Worm (Caenorhabditis elegans) whole organism, late embryonic: ENCODE data around the gene hsp-90.

Experiments used
- C08G9.2 ChIP-seq: sonication (generic microtip); optimal IDR thresholded peaks from 2 replicates; lab custom pipeline; 2016; ENCODE audit warnings: mild to moderate bottlenecking, missing genetic modification characterization, moderate library complexity, missing compliant biosample characterization
- C38D4.7 ChIP-seq: fragments of 200-800 bp; sonication (Bioruptor generic); optimal IDR thresholded peaks from 2 replicates; lab custom pipeline; 2018; ENCODE audit warnings: mild to moderate bottlenecking, missing genetic modification characterization, moderate library complexity, missing compliant biosample characterization
- F13H6.1 ChIP-seq: sonication (generic microtip); optimal IDR thresholded peaks from 2 replicates; lab custom pipeline; 2016; ENCODE audit warnings: missing genetic modification characterization, missing compliant biosample characterization
- K02D7.2 ChIP-seq: sonication (generic microtip); optimal IDR thresholded peaks from 2 replicates; lab custom pipeline; 2017; ENCODE audit warnings: mild to moderate bottlenecking, missing genetic modification characterization, missing compliant biosample characterization
- K09A11.1 ChIP-seq: sonication (generic microtip); optimal IDR thresholded peaks from 2 replicates; lab custom pipeline; 2017; ENCODE audit warnings: antibody characterized with exemption, mild to moderate bottlenecking, missing genetic modification characterization, missing compliant biosample characterization; ENCODE audit not compliant: insufficient read depth
- T23F11.4 ChIP-seq: fragments of 200-800 bp; sonication (Bioruptor generic); optimal IDR thresholded peaks from 2 replicates; lab custom pipeline; 2018; ENCODE audit warnings: mild to moderate bottlenecking, missing genetic modification characterization, missing compliant biosample characterization
- Y22D7AL.16 ChIP-seq: sonication (generic microtip); optimal IDR thresholded peaks from 2 replicates; lab custom pipeline; 2016; ENCODE audit warnings: missing genetic modification characterization, missing compliant biosample characterization
- ama-1 ChIP-seq: fragments of 150-350 bp; optimal IDR thresholded peaks from 2 replicates; lab custom pipeline; 2014
- ceh-14 ChIP-seq: sonication (generic microtip); optimal IDR thresholded peaks from 2 replicates; lab custom pipeline; 2016; ENCODE audit warnings: missing genotype, missing genetic modification characterization, missing compliant biosample characterization
- ceh-18 ChIP-seq: sonication (generic microtip); optimal IDR thresholded peaks from 2 replicates; lab custom pipeline; 2016; ENCODE audit warnings: missing genetic modification characterization, missing compliant biosample characterization
- ceh-19 ChIP-seq: fragments of 200-800 bp; sonication (Bioruptor generic); optimal IDR thresholded peaks from 2 replicates; lab custom pipeline; 2018; ENCODE audit warnings: mild to moderate bottlenecking, missing genetic modification characterization, missing compliant biosample characterization
- ceh-2 ChIP-seq: sonication (generic microtip); optimal IDR thresholded peaks from 2 replicates; lab custom pipeline; 2016; ENCODE audit warnings: missing genotype, missing genetic modification characterization, missing compliant biosample characterization
- ceh-24 ChIP-seq: sonication (generic microtip); optimal IDR thresholded peaks from 2 replicates; lab custom pipeline; 2016; ENCODE audit warnings: mild to moderate bottlenecking, missing genetic modification characterization, missing compliant biosample characterization
- ceh-45 ChIP-seq: fragments of 200-800 bp; sonication (Bioruptor generic); IDR thresholded peaks from 2 replicates; pipeline ENCODE4 v1.3.6; 2022; ENCODE audit warnings: missing genetic modification reagents, missing genetic modification characterization, missing compliant biosample characterization
- ceh-48 ChIP-seq: sonication (generic microtip); optimal IDR thresholded peaks from 2 replicates; lab custom pipeline; 2016; ENCODE audit warnings: missing genetic modification characterization, inconsistent platforms, missing compliant biosample characterization
- ceh-6 ChIP-seq: fragments of 200-800 bp; sonication (Bioruptor generic); optimal IDR thresholded peaks from 2 replicates; lab custom pipeline; 2018; ENCODE audit warnings: mild to moderate bottlenecking, missing genetic modification characterization, missing compliant biosample characterization
- che-1 ChIP-seq: sonication (generic microtip); optimal IDR thresholded peaks from 2 replicates; lab custom pipeline; 2016; ENCODE audit warnings: mild to moderate bottlenecking, missing genetic modification characterization, missing compliant biosample characterization
- dmd-4 ChIP-seq: sonication (generic microtip); optimal IDR thresholded peaks from 2 replicates; lab custom pipeline; 2016; ENCODE audit warnings: borderline replicate concordance, missing genetic modification characterization, missing compliant biosample characterization
- elt-2 ChIP-seq: sonication (generic microtip); optimal IDR thresholded peaks from 2 replicates; lab custom pipeline; 2016; ENCODE audit warnings: missing genetic modification reagents, missing genetic modification characterization, missing compliant biosample characterization
- fax-1 ChIP-seq: sonication (generic microtip); optimal IDR thresholded peaks from 2 replicates; lab custom pipeline; 2016; ENCODE audit warnings: missing genotype, missing genetic modification characterization, missing compliant biosample characterization
- fkh-6 ChIP-seq: sonication (generic microtip); optimal IDR thresholded peaks from 2 replicates; lab custom pipeline; 2016; ENCODE audit warnings: missing genetic modification characterization, missing compliant biosample characterization
- gmeb-2 ChIP-seq: sonication (generic microtip); optimal IDR thresholded peaks from 2 replicates; lab custom pipeline; 2016; ENCODE audit warnings: missing genetic modification characterization, inconsistent platforms, missing compliant biosample characterization
- hlh-15 ChIP-seq: sonication (generic microtip); optimal IDR thresholded peaks from 2 replicates; lab custom pipeline; 2016; ENCODE audit warnings: missing genetic modification characterization, missing compliant biosample characterization
- hlh-30 ChIP-seq: sonication (generic microtip); optimal IDR thresholded peaks from 2 replicates; lab custom pipeline; 2017; ENCODE audit warnings: antibody characterized with exemption, missing genetic modification characterization, missing compliant biosample characterization; ENCODE audit not compliant: insufficient read depth
- hlh-8 ChIP-seq: sonication (generic microtip); optimal IDR thresholded peaks from 2 replicates; lab custom pipeline; 2016; ENCODE audit warnings: missing genotype, missing genetic modification characterization, missing compliant biosample characterization
- lim-6 ChIP-seq: sonication (generic microtip); optimal IDR thresholded peaks from 2 replicates; lab custom pipeline; 2016; ENCODE audit warnings: missing genetic modification characterization, missing compliant biosample characterization
- lin-11 ChIP-seq: fragments of 200-800 bp; sonication (Bioruptor generic); optimal IDR thresholded peaks from 2 replicates; lab custom pipeline; 2018; ENCODE audit warnings: mild to moderate bottlenecking, missing genetic modification characterization, missing compliant biosample characterization
- nfya-1 ChIP-seq: sonication (generic microtip); optimal IDR thresholded peaks from 2 replicates; lab custom pipeline; 2017; ENCODE audit warnings: missing genetic modification characterization, mild to moderate bottlenecking, missing compliant biosample characterization, antibody characterized with exemption, moderate library complexity
- nhr-11 ChIP-seq: fragments of 150-350 bp; optimal IDR thresholded peaks from 2 replicates; lab custom pipeline; 2014; ENCODE audit warnings: missing biosample characterization, missing genetic modification characterization
- npax-4 ChIP-seq: sonication (generic microtip); optimal IDR thresholded peaks from 2 replicates; lab custom pipeline; 2016; ENCODE audit warnings: missing genetic modification characterization, missing compliant biosample characterization
- pat-9 ChIP-seq: fragments of 200-800 bp; sonication (Bioruptor generic); optimal IDR thresholded peaks from 2 replicates; lab custom pipeline; 2018; ENCODE audit warnings: mild to moderate bottlenecking, missing genetic modification characterization, moderate library complexity, missing compliant biosample characterization
- pha-4 ChIP-seq: fragments of 150-350 bp; optimal IDR thresholded peaks from 2 replicates; lab custom pipeline; 2018; ENCODE audit warnings: missing biosample characterization, missing genetic modification reagents, missing genetic modification characterization
- pros-1 ChIP-seq: fragments of 150-350 bp; optimal IDR thresholded peaks from 2 replicates; lab custom pipeline; 2014; ENCODE audit warnings: missing biosample characterization, missing genetic modification reagents, missing genetic modification characterization
- ref-2 ChIP-seq: sonication (generic microtip); optimal IDR thresholded peaks from 2 replicates; lab custom pipeline; 2016; ENCODE audit warnings: missing genetic modification characterization, missing compliant biosample characterization
- sox-2 ChIP-seq: fragments of 200-800 bp; sonication (Bioruptor generic); IDR thresholded peaks from 2 replicates; pipeline ENCODE4 v1.3.6; 2022; ENCODE audit warnings: missing genetic modification reagents, missing genetic modification characterization, missing compliant biosample characterization
- sox-4 ChIP-seq: sonication (generic microtip); optimal IDR thresholded peaks from 2 replicates; lab custom pipeline; 2017; ENCODE audit warnings: mild to moderate bottlenecking, missing genetic modification characterization, inconsistent platforms, missing compliant biosample characterization
- syd-9 ChIP-seq: sonication (generic microtip); optimal IDR thresholded peaks from 2 replicates; lab custom pipeline; 2016; ENCODE audit warnings: mild to moderate bottlenecking, missing genetic modification characterization, moderate library complexity, missing compliant biosample characterization
- tbx-2 ChIP-seq: sonication (generic microtip); optimal IDR thresholded peaks from 2 replicates; lab custom pipeline; 2016; ENCODE audit warnings: missing genetic modification characterization, missing compliant biosample characterization
- ttx-3 ChIP-seq: sonication (generic microtip); optimal IDR thresholded peaks from 2 replicates; lab custom pipeline; 2016; ENCODE audit warnings: missing genetic modification reagents, missing genetic modification characterization, missing compliant biosample characterization
- unc-3 ChIP-seq, 2 experiments: fragments of 200-800 bp in 1 of 2; sonication (Bioruptor generic) in 1 of 2; sonication (generic microtip) in 1 of 2; conservative IDR thresholded peaks in 1 of 2; optimal IDR thresholded peaks in 1 of 2; 2 replicates each; pipeline versions ENCODE4 v1.3.6 to Lab custom; 2016 to 2022; ENCODE audit warnings: missing compliant biosample characterization in 2 of 2, missing genetic modification characterization in 2 of 2, missing genetic modification reagents in 1 of 2
- unc-42 ChIP-seq: sonication (generic microtip); optimal IDR thresholded peaks from 2 replicates; lab custom pipeline; 2016; ENCODE audit warnings: missing genotype, missing genetic modification characterization, missing compliant biosample characterization
- unc-55 ChIP-seq: sonication (generic microtip); optimal IDR thresholded peaks from 2 replicates; lab custom pipeline; 2017; ENCODE audit warnings: missing biosample characterization, missing genetic modification reagents, missing genetic modification characterization
- unc-86 ChIP-seq: sonication (generic microtip); optimal IDR thresholded peaks from 2 replicates; lab custom pipeline; 2016; ENCODE audit warnings: missing genetic modification characterization, missing compliant biosample characterization
- zip-5 ChIP-seq: sonication (generic microtip); optimal IDR thresholded peaks from 2 replicates; lab custom pipeline; 2016; ENCODE audit warnings: missing genetic modification characterization, missing compliant biosample characterization
- ztf-16 ChIP-seq: sonication (generic microtip); optimal IDR thresholded peaks from 2 replicates; lab custom pipeline; 2017; ENCODE audit warnings: missing genetic modification characterization, missing compliant biosample characterization

The hsp-90 gene

DNA sequence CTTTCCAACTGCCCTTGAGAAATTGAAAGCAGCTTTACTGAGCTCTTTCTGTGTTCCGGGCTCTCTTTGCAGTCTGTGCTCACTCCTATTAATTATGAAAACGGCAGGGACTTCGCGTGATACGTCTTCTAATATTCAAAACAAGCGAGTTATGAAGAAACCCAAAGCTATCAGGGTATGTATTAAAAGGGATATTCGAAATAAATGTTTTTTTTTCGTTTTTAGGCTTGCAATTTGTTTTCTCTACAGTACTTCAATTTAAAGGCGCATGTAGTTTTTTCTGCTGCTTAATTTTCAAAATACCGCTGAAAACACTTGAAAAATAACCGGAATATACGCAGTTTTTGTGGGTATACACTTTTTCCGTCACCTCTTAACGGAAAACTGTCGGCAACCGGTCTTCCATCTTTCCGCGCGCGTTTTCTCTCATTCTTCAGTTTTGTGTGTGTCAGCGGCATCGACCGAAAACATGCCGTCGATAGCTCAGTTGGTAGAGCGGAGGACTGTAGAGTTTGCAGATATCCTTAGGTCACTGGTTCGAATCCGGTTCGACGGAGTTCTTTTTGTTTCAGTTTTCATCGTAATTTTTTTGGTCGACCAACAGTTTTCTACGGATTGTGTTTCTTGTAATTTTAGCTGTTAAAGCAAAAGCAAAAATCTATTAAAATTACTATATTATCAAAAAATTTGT, 4.5 kb downstream of the hsp-90 start, which contains the start of gene gasr-8:
TSS of gene gasr-8 (plus strand) at position 51 of the 691 bp plus-strand sequence.
- peak; percentile 3 for TF ChIP-seq ztf-16 (tag; lab: Kevin White, UChicago)
- peak; percentile 15 for TF ChIP-seq fax-1 (tag; lab: Kevin White, UChicago)
- TF ChIP-seq C08G9.2, result peak; percentile 24
- peak; percentile 36 for TF ChIP-seq hlh-15 (tag; lab: Kevin White, UChicago)
- no peak for TF ChIP-seq hlh-30 (tag; lab: Kevin White, UChicago)
- TF ChIP-seq nfya-1, result peak; percentile 4
- TF ChIP-seq T23F11.4, result no peak
- TF ChIP-seq gmeb-2, result peak; percentile 57
- TF ChIP-seq K02D7.2 (tag; lab: Kevin White, UChicago), result peak; percentile 13
- 0 out of 2 replicates have a peak, but pooled peaks have one; percentile 18 for TF ChIP-seq unc-3 (GFP tag; conservative IDR thresholded peaks at IDR 0.05; lab: Robert Waterston, UW)
- TF ChIP-seq unc-3 (tag; optimal IDR thresholded peaks at IDR 0.05; lab: Kevin White, UChicago), result no peak
- peak; percentile 57 for TF ChIP-seq elt-2 (tag; lab: Kevin White, UChicago)
- no peak for TF ChIP-seq unc-86 (tag; lab: Kevin White, UChicago)
- no peak for TF ChIP-seq syd-9 (tag; lab: Kevin White, UChicago)
- TF ChIP-seq pat-9 (tag; lab: Kevin White, UChicago), result peak; percentile 48
- TF ChIP-seq ceh-6, result peak; percentile 20
- peak; percentile 57 for TF ChIP-seq che-1 (tag; lab: Kevin White, UChicago)
- TF ChIP-seq dmd-4 (tag; lab: Kevin White, UChicago), result peak; percentile 49
- peak; percentile 22 for TF ChIP-seq C38D4.7 (GFP tag; lab: Kevin White, UChicago)
- peak; percentile 33 for TF ChIP-seq ceh-19 (GFP tag; lab: Kevin White, UChicago)
- no peak for TF ChIP-seq pros-1 (tag; lab: Kevin White, UChicago)
- TF ChIP-seq fkh-6 (tag; lab: Kevin White, UChicago), result no peak
- TF ChIP-seq sox-4 (tag; lab: Kevin White, UChicago), result peak; percentile 9
- no peak for TF ChIP-seq zip-5 (tag; lab: Kevin White, UChicago)
- peak; percentile 15 for TF ChIP-seq ceh-48 (tag; lab: Kevin White, UChicago)
- TF ChIP-seq, all 69 proteins: peak for 17

DNA sequence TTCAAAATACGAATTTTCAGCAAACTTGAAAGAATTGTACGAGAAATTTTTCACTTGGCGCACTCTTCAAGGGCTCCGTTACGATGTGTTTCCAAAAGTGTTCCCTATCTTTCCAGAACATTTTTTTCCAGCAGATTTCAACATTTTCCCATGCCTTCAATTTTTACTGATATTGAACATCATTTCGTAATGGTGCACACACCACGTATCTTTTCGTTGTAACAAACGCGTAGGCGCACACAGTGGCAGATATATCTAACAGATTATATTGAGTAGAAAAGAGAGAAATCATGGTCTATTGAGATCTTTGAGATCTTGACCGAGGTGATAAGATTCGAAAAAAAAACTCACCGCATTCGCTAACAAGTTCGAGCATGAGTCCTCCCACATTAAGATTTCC, 11.0 kb downstream of the hsp-90 start:
- TF ChIP-seq K09A11.1 (no peak), hlh-8 (tag; lab: Kevin White, UChicago) (no peak), npax-4 (tag; lab: Kevin White, UChicago) (no peak), ceh-14 (no peak), ceh-18 (tag; lab: Kevin White, UChicago) (peak; percentile 30), sox-4 (tag; lab: Kevin White, UChicago) (no peak), unc-55 (GFP tag; lab: Kevin White, UChicago) (peak; percentile 44), tbx-2 (tag; lab: Kevin White, UChicago) (no peak)

DNA sequence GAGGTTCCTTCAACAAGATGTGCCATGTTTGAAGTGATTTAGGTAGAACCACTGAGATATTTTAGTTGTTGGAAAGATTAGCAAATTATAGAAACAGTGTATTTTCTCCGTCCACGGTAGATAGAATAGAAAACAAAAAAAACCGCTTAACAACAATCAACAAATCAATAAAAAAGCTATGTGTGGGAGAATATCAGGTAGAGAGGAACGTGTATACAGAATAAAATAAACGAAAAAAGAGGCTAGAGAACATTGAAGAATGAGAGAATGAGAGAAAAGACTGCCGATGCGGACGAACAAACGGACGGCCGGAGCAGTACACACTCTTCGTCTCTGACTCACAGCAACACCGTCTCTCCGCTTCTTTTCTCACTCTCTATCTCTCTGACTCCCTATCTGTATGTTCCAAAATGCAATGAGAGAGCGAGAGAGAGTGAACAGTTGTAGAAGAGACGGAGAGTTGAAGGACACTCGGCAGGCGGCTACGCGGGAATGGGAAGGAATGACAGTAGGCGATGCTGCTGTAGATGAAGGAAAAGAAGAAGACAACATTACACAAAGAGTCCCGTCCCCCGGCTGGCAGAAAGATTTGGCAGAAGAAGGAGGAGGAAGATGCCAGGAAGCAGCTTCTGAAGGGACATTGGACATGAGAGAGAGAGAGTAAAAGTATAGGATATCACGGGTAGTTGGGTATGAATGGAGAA, 12.0 kb downstream of the hsp-90 start, which contains the start of gene unc-112:
TSS of gene unc-112 (minus strand) at position 51 of the 704 bp plus-strand sequence.
- TF ChIP-seq nhr-11 (tag; lab: Kevin White, UChicago) (no peak), ceh-19 (GFP tag; lab: Kevin White, UChicago) (peak; percentile 67), pha-4 (tag; lab: Kevin White, UChicago) (no peak), F13H6.1 (tag; lab: Kevin White, UChicago) (peak; percentile 79), ceh-14 (peak; percentile 51), ama-1 (lab: Kevin White, UChicago) (no peak), ceh-2 (tag; lab: Kevin White, UChicago) (peak; percentile 68), Y22D7AL.16 (no peak), ref-2 (tag; lab: Kevin White, UChicago) (peak; percentile 89), lim-6 (tag; lab: Kevin White, UChicago) (no peak), nfya-1 (peak; percentile 93), lin-11 (tag; lab: Kevin White, UChicago) (no peak), ttx-3 (tag; lab: Kevin White, UChicago) (no peak), unc-42 (tag; lab: Kevin White, UChicago) (peak; percentile 58), npax-4 (tag; lab: Kevin White, UChicago) (no peak), ceh-24 (tag; lab: Kevin White, UChicago) (no peak), zip-5 (tag; lab: Kevin White, UChicago) (no peak), dmd-4 (tag; lab: Kevin White, UChicago) (peak; percentile 32), ceh-45 (GFP tag; lab: Robert Waterston, UW) (no peak), C38D4.7 (GFP tag; lab: Kevin White, UChicago) (peak; percentile 6), pros-1 (tag; lab: Kevin White, UChicago) (peak; percentile 32), sox-2 (GFP tag; lab: Robert Waterston, UW) (no peak), unc-3 (GFP tag; conservative IDR thresholded peaks at IDR 0.05; lab: Robert Waterston, UW) (no peak), unc-3 (tag; optimal IDR thresholded peaks at IDR 0.05; lab: Kevin White, UChicago) (no peak)
